Fruit fly (Drosophila melanogaster): ENCODE data around the gene CG33654.
A peak's percentile ranks its signal among the peaks of the same experiment; 100 is the strongest.

Gene CG33654

DNA sequence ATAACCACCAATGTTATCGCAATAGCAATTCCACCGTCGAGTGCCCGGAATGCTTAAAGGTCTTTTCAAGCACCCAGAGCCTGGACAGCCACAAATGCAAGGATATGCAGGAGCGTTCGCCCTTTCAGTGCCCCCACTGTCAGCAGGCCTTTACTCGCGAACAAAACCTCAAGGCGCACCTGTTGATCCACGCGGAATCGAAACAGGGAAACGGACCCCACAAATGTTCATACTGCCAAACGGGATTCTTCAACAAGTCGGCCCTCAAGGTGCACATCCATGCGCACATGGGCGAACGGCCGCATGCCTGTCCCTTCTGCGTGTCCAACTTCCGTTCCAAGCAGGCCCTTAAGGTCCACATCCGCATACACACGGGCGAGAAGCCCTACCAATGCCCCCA is 45.0 kb upstream of the CG33654 start:
- TF ChIP-seq CG7045 (GFP tag; optimal IDR thresholded peaks at IDR 0.05) = no peak
- TF ChIP-seq kay (GFP tag; ENCODE audit: borderline replicate concordance) = no peak
- no peak for TF ChIP-seq CG7101 (tag; optimal IDR thresholded peaks at IDR 0.05)
- TF ChIP-seq CG33017 (tag; optimal IDR thresholded peaks at IDR 0.05) = no peak
- TF ChIP-seq pad (GFP tag; optimal IDR thresholded peaks at IDR 0.05) = no peak
- TF ChIP-seq CG12768 (GFP tag; optimal IDR thresholded peaks at IDR 0.05) = no peak
- no peak for TF ChIP-seq Mnt (GFP tag; optimal IDR thresholded peaks at IDR 0.05)
- no peak for TF ChIP-seq CG14711 (tag; optimal IDR thresholded peaks at IDR 0.05)
- no peak for TF ChIP-seq cnc (optimal IDR thresholded peaks at IDR 0.05)
- no peak for TF ChIP-seq cic (GFP tag; optimal IDR thresholded peaks at IDR 0.05)

DNA sequence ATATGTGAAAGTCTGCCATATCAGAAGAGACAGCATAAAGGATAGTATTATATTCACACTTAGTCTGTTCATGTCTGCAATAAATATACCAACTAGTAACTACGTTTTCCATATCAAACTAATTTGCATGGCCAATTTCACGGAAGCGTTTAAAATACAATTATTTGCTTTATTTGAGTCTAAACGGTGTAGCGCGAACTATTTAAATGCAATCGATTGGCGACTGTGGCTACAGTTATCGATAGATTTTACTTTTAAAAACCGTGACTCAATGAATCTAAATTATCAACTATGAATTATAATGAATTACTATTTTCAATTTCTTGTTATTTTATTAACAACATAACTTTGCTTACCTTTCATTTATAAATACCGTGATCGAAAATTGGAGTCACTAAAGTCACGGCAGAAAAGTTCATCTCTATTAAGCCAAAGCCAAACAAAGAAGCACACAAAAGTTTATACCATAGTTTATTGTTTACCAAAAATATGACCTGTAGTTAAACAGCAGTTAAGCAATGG is 43.9 kb upstream of the CG33654 start, which contains the start of the genes CG9427 and CG8319:
Gene CG9427, minus strand, starts transcription at position 51 of the 522 bp plus-strand sequence.
Gene CG8319, plus strand, starts transcription at position 442 of the 522 bp plus-strand sequence.
- TF ChIP-seq bab1 (GFP tag; optimal IDR thresholded peaks at IDR 0.05) (peak; percentile 85), Hr96 (GFP tag; optimal IDR thresholded peaks at IDR 0.05) (no peak), Clk (GFP tag; optimal IDR thresholded peaks at IDR 0.05) (no peak), pad (GFP tag; optimal IDR thresholded peaks at IDR 0.05) (peak; percentile 23), toe (GFP tag; optimal IDR thresholded peaks at IDR 0.05) (no peak), cic (GFP tag; optimal IDR thresholded peaks at IDR 0.05) (peak; percentile 28), CG12768 (GFP tag; optimal IDR thresholded peaks at IDR 0.05) (no peak), tj (GFP tag; optimal IDR thresholded peaks at IDR 0.05) (no peak), CG1620 (GFP tag; optimal IDR thresholded peaks at IDR 0.05) (peak; percentile 39), CG14711 (tag; optimal IDR thresholded peaks at IDR 0.05) (peak; percentile 65), CG5204 (GFP tag; optimal IDR thresholded peaks at IDR 0.05) (no peak), Mnt (GFP tag; optimal IDR thresholded peaks at IDR 0.05) (peak; percentile 78), ovo (GFP tag; optimal IDR thresholded peaks at IDR 0.05) (no peak), CG11617 (GFP tag; optimal IDR thresholded peaks at IDR 0.05) (peak; percentile 61), CG7045 (GFP tag; optimal IDR thresholded peaks at IDR 0.05) (peak; percentile 9), Crg-1 (GFP tag; optimal IDR thresholded peaks at IDR 0.05) (peak; percentile 56), CG7101 (tag; optimal IDR thresholded peaks at IDR 0.05) (peak; percentile 69), cnc (optimal IDR thresholded peaks at IDR 0.05) (no peak), CG33017 (tag; optimal IDR thresholded peaks at IDR 0.05) (peak; percentile 33), kay (GFP tag; ENCODE audit: borderline replicate concordance) (no peak)

DNA sequence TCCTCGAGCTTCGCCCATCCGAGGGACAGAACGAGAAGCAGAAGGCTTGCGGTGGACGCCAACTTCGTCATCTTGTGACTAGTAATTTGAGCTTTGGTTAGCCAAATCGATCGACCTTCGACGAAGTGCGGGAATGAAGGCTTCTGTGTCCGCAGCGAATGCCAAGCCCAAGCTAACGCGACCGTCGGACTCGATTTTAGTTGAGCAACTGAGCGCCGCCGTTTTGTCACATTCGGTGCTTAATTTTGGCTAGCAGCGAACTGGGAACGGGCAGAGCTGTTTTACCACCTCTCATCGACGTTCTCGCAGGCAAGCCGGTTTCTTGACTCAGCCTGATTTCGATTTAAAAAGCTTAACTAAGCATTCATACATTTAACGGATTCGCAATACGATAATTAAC is 43.2 kb upstream of the CG33654 start:
- TF ChIP-seq pad (GFP tag; optimal IDR thresholded peaks at IDR 0.05) (no peak), kay (GFP tag; ENCODE audit: borderline replicate concordance) (no peak), tj (GFP tag; optimal IDR thresholded peaks at IDR 0.05) (peak; percentile 63), Mnt (GFP tag; optimal IDR thresholded peaks at IDR 0.05) (no peak), bab1 (GFP tag; optimal IDR thresholded peaks at IDR 0.05) (no peak)

DNA sequence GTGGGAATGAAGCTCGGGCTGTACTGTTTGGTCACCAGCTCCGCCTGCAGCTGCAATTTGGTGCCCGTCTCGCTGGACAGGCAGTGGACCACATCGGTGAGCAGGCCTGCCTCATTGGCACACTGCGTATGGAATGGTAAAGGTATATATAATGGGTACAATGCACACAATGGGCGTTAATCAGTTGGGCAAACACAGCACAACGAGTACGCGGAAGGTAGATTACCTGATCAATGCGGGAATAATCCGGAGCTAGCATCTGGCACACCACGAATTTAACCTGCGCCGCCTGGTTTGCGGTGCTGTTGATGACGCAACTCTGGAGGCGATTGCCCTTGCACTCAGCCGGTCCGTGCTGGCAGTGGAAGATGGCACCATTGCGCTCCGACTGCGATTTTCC is 42.4 kb upstream of the CG33654 start:
- TF ChIP-seq pad (GFP tag; optimal IDR thresholded peaks at IDR 0.05) (no peak), tj (GFP tag; optimal IDR thresholded peaks at IDR 0.05) (no peak), kay (GFP tag; ENCODE audit: borderline replicate concordance) (no peak), CG7045 (GFP tag; optimal IDR thresholded peaks at IDR 0.05) (no peak), Mnt (GFP tag; optimal IDR thresholded peaks at IDR 0.05) (no peak), CG14711 (tag; optimal IDR thresholded peaks at IDR 0.05) (no peak), CG33017 (tag; optimal IDR thresholded peaks at IDR 0.05) (no peak), CG11617 (GFP tag; optimal IDR thresholded peaks at IDR 0.05) (no peak), cic (GFP tag; optimal IDR thresholded peaks at IDR 0.05) (no peak), CG7101 (tag; optimal IDR thresholded peaks at IDR 0.05) (no peak), ovo (GFP tag; optimal IDR thresholded peaks at IDR 0.05) (no peak), CG1620 (GFP tag; optimal IDR thresholded peaks at IDR 0.05) (no peak), CG5204 (GFP tag; optimal IDR thresholded peaks at IDR 0.05) (no peak), Hr96 (GFP tag; optimal IDR thresholded peaks at IDR 0.05) (no peak), cnc (optimal IDR thresholded peaks at IDR 0.05) (no peak), bab1 (GFP tag; optimal IDR thresholded peaks at IDR 0.05) (no peak), Clk (GFP tag; optimal IDR thresholded peaks at IDR 0.05) (no peak), CG12768 (GFP tag; optimal IDR thresholded peaks at IDR 0.05) (no peak)

DNA sequence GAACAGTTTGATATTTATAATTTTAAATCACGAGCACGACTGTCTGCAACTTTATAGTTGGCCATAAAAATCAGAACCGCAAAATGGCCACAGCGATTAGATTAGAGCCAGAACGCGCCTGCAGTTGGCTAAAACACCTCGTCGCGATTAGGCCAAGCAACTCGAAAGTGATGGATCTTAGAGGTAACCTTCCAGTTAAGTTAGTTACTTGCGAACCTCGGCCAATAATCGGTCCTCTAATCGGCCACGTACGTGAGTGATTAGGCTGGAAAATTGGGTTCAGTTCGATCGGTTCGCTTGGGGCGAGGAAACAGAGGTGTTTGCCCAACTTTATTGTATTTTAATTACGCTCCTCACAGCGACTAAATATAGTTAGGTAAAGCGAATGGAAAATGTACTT is 37.3 kb upstream of the CG33654 start:
- TF ChIP-seq CG1620 (GFP tag; optimal IDR thresholded peaks at IDR 0.05) = no peak
- no peak for TF ChIP-seq Hr96 (GFP tag; optimal IDR thresholded peaks at IDR 0.05)
- TF ChIP-seq CG7045 (GFP tag; optimal IDR thresholded peaks at IDR 0.05) = peak; percentile 29
- TF ChIP-seq toe (GFP tag; optimal IDR thresholded peaks at IDR 0.05) = peak; percentile 20

DNA sequence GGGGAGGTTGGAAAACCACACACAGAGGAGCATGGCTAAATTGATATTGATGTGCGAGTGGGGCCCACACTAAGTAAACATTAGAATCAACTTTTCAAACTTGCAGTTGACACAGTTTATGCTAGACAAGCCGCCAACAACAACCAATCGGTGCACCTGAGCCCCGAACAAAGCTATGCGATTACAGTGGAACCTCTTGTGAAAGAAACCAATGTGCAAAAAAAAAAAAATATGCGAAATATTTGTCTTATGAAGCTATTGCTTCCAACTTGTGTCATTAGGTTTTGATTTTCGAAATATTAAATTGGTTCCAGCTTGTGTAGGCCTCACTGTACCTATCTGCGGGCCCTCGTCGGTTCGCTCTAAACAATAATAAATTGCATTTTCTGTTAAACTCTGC is 35.3 kb upstream of the CG33654 start:
- no peak for TF ChIP-seq cnc (optimal IDR thresholded peaks at IDR 0.05)
- no peak for TF ChIP-seq CG11617 (GFP tag; optimal IDR thresholded peaks at IDR 0.05)
- TF ChIP-seq CG5204 (GFP tag; optimal IDR thresholded peaks at IDR 0.05) = peak; percentile 36
- peak; percentile 58 for TF ChIP-seq CG7045 (GFP tag; optimal IDR thresholded peaks at IDR 0.05)
- no peak for TF ChIP-seq toe (GFP tag; optimal IDR thresholded peaks at IDR 0.05)
- no peak for TF ChIP-seq Clk (GFP tag; optimal IDR thresholded peaks at IDR 0.05)
- peak; percentile 43 for TF ChIP-seq CG12768 (GFP tag; optimal IDR thresholded peaks at IDR 0.05)
- TF ChIP-seq pad (GFP tag; optimal IDR thresholded peaks at IDR 0.05) = peak; percentile 7
- TF ChIP-seq kay (GFP tag; ENCODE audit: borderline replicate concordance) = no peak
- TF ChIP-seq Hr96 (GFP tag; optimal IDR thresholded peaks at IDR 0.05) = no peak
- TF ChIP-seq tj (GFP tag; optimal IDR thresholded peaks at IDR 0.05) = no peak
- peak; percentile 4 for TF ChIP-seq CG33017 (tag; optimal IDR thresholded peaks at IDR 0.05)
- TF ChIP-seq Crg-1 (GFP tag; optimal IDR thresholded peaks at IDR 0.05) = no peak
- no peak for TF ChIP-seq cic (GFP tag; optimal IDR thresholded peaks at IDR 0.05)
- peak; percentile 81 for TF ChIP-seq bab1 (GFP tag; optimal IDR thresholded peaks at IDR 0.05)
- TF ChIP-seq CG14711 (tag; optimal IDR thresholded peaks at IDR 0.05) = peak; percentile 47
- peak; percentile 36 for TF ChIP-seq CG7101 (tag; optimal IDR thresholded peaks at IDR 0.05)
- no peak for TF ChIP-seq CG1620 (GFP tag; optimal IDR thresholded peaks at IDR 0.05)
- no peak for TF ChIP-seq Mnt (GFP tag; optimal IDR thresholded peaks at IDR 0.05)

All from whole organism, adult.